Worm (Caenorhabditis elegans) whole organism, L1 larva: Measurements from ENCODE around the gene ZK84.1.
A peak's percentile ranks its signal among the peaks of the same experiment; 100 is the strongest.

Source experiments
- C04F5.9 ChIP-seq: sonication (generic microtip); optimal IDR thresholded peaks from 2 replicates; lab custom pipeline; 2016; ENCODE audit warnings: missing genetic modification characterization, missing compliant biosample characterization
- F16B12.6 ChIP-seq: fragments of 150-350 bp; optimal IDR thresholded peaks from 2 replicates; lab custom pipeline; 2014; ENCODE audit warnings: missing biosample characterization, missing genetic modification characterization
- Y116A8C.19 ChIP-seq: sonication (generic microtip); optimal IDR thresholded peaks from 2 replicates; lab custom pipeline; 2016; ENCODE audit warnings: missing compliant biosample characterization, missing genetic modification characterization, borderline replicate concordance
- aly-2 ChIP-seq: fragments of 150-350 bp; optimal IDR thresholded peaks from 2 replicates; lab custom pipeline; 2014; ENCODE audit warnings: missing biosample characterization, missing genetic modification characterization
- ama-1 ChIP-seq: fragments of 150-350 bp; optimal IDR thresholded peaks from 2 replicates; lab custom pipeline; 2014
- ceh-8 ChIP-seq: fragments of 200-800 bp; sonication (Bioruptor generic); optimal IDR thresholded peaks from 2 replicates; lab custom pipeline; 2018; ENCODE audit warnings: mild to moderate bottlenecking, missing genetic modification characterization, moderate library complexity, missing compliant biosample characterization
- ceh-82 ChIP-seq, 3 experiments: fragments of 150-350 bp in 1 of 3; sonication (generic microtip) in 2 of 3; optimal IDR thresholded peaks; 2 replicates each; lab custom pipeline; 2014 to 2017; ENCODE audit warnings: missing biosample characterization in 3 of 3, missing genetic modification characterization in 3 of 3
- ceh-90 ChIP-seq: sonication (generic microtip); optimal IDR thresholded peaks from 2 replicates; lab custom pipeline; 2016; ENCODE audit warnings: missing genetic modification characterization, missing compliant biosample characterization
- dpl-1 ChIP-seq, 3 experiments: fragments of 150-350 bp in 2 of 3; sonication (generic microtip) in 1 of 3; optimal IDR thresholded peaks; 2 replicates each; lab custom pipeline; 2014 to 2017; ENCODE audit warnings: missing biosample characterization in 3 of 3, missing genetic modification characterization in 3 of 3, missing genetic modification reagents in 3 of 3
- dsc-1 ChIP-seq: sonication (generic microtip); optimal IDR thresholded peaks from 2 replicates; lab custom pipeline; 2016; ENCODE audit warnings: mild to moderate bottlenecking, missing genetic modification characterization, missing compliant biosample characterization
- efl-3 ChIP-seq: fragments of 200-800 bp; sonication (Bioruptor generic); optimal IDR thresholded peaks from 2 replicates; lab custom pipeline; 2018; ENCODE audit warnings: mild to moderate bottlenecking, missing genetic modification characterization, missing compliant biosample characterization
- egl-27 ChIP-seq, 2 experiments: fragments of 150-350 bp in 1 of 2; sonication (generic microtip); optimal IDR thresholded peaks; 3 replicates each; lab custom pipeline; 2017 to 2018; ENCODE audit warnings: missing biosample characterization in 2 of 2, missing genetic modification characterization in 2 of 2, missing genetic modification reagents in 2 of 2
- elt-3 ChIP-seq, 6 experiments: fragments of 150-350 bp in 1 of 6; sonication (generic microtip); optimal IDR thresholded peaks; 2 replicates each; lab custom pipeline; 2017 to 2018; ENCODE audit warnings: missing biosample characterization in 6 of 6, missing genetic modification characterization in 6 of 6, inconsistent platforms in 1 of 6
- fkh-10 ChIP-seq: sonication (generic microtip); optimal IDR thresholded peaks from 2 replicates; lab custom pipeline; 2017; ENCODE audit warnings: missing biosample characterization, missing genetic modification reagents, missing genetic modification characterization
- fkh-8 ChIP-seq: sonication (generic microtip); optimal IDR thresholded peaks from 2 replicates; lab custom pipeline; 2016; ENCODE audit warnings: mild to moderate bottlenecking, missing genetic modification characterization, missing compliant biosample characterization
- fos-1 ChIP-seq: fragments of 150-350 bp; optimal IDR thresholded peaks from 2 replicates; lab custom pipeline; 2014; ENCODE audit warnings: missing biosample characterization, missing genetic modification characterization
- hlh-4 ChIP-seq: sonication (generic microtip); optimal IDR thresholded peaks from 2 replicates; lab custom pipeline; 2016; ENCODE audit warnings: mild to moderate bottlenecking, missing genetic modification characterization, missing compliant biosample characterization
- hpl-2 ChIP-seq: fragments of 150-350 bp; optimal IDR thresholded peaks from 2 replicates; lab custom pipeline; 2014; ENCODE audit warnings: missing biosample characterization, missing genetic modification reagents, missing genetic modification characterization
- irx-1 ChIP-seq: sonication (generic microtip); optimal IDR thresholded peaks from 2 replicates; lab custom pipeline; 2016; ENCODE audit warnings: missing genetic modification characterization, missing compliant biosample characterization
- isw-1 ChIP-seq: fragments of 200-800 bp; sonication (Bioruptor generic); IDR thresholded peaks from 2 replicates; pipeline ENCODE4 v1.3.6; 2022; ENCODE audit warnings: missing genetic modification characterization, missing compliant biosample characterization
- lir-3 ChIP-seq: sonication (generic microtip); optimal IDR thresholded peaks from 2 replicates; lab custom pipeline; 2016; ENCODE audit warnings: mild to moderate bottlenecking, missing genetic modification characterization, moderate library complexity, missing compliant biosample characterization; ENCODE audit not compliant: poor library complexity
- lsy-2 ChIP-seq, 2 experiments: fragments of 150-350 bp; optimal IDR thresholded peaks; 2 replicates each; lab custom pipeline; 2014; ENCODE audit warnings: missing biosample characterization in 2 of 2, missing genetic modification characterization in 2 of 2
- mdl-1 ChIP-seq, 2 experiments: fragments of 150-350 bp; optimal IDR thresholded peaks; 2 replicates each; lab custom pipeline; 2014 to 2017; ENCODE audit warnings: missing biosample characterization in 2 of 2, missing genetic modification characterization in 2 of 2, inconsistent platforms in 1 of 2
- mef-2 ChIP-seq: fragments of 150-350 bp; optimal IDR thresholded peaks from 2 replicates; lab custom pipeline; 2014; ENCODE audit warnings: missing biosample characterization, missing genetic modification characterization
- mep-1 ChIP-seq: fragments of 150-350 bp; optimal IDR thresholded peaks from 2 replicates; lab custom pipeline; 2014; ENCODE audit warnings: missing biosample characterization, missing genetic modification characterization
- nhr-11 ChIP-seq: fragments of 150-350 bp; optimal IDR thresholded peaks from 2 replicates; lab custom pipeline; 2014; ENCODE audit warnings: missing biosample characterization, missing genetic modification characterization
- nhr-47 ChIP-seq: sonication (generic microtip); optimal IDR thresholded peaks from 2 replicates; lab custom pipeline; 2016; ENCODE audit warnings: mild to moderate bottlenecking, missing genetic modification characterization, moderate library complexity, missing compliant biosample characterization
- nhr-71 ChIP-seq: sonication (generic microtip); optimal IDR thresholded peaks from 2 replicates; lab custom pipeline; 2016; ENCODE audit warnings: mild to moderate bottlenecking, missing genetic modification characterization, moderate library complexity, missing compliant biosample characterization
- nhr-76 ChIP-seq: sonication (generic microtip); optimal IDR thresholded peaks from 2 replicates; lab custom pipeline; 2017; ENCODE audit warnings: missing biosample characterization, missing genetic modification characterization
- nhr-77 ChIP-seq: fragments of 150-350 bp; optimal IDR thresholded peaks from 2 replicates; lab custom pipeline; 2014; ENCODE audit warnings: missing biosample characterization, missing genetic modification characterization
- nhr-90 ChIP-seq: sonication (generic microtip); optimal IDR thresholded peaks from 2 replicates; lab custom pipeline; 2016; ENCODE audit warnings: mild to moderate bottlenecking, missing genetic modification characterization, missing compliant biosample characterization; ENCODE audit not compliant: poor library complexity
- pax-3 ChIP-seq: fragments of 200-800 bp; sonication (Bioruptor generic); optimal IDR thresholded peaks from 2 replicates; lab custom pipeline; 2018; ENCODE audit warnings: mild to moderate bottlenecking, missing genetic modification characterization, moderate library complexity, missing compliant biosample characterization
- sptf-1 ChIP-seq: fragments of 150-350 bp; optimal IDR thresholded peaks from 2 replicates; lab custom pipeline; 2014; ENCODE audit warnings: missing biosample characterization, missing genetic modification characterization
- sup-37 ChIP-seq: fragments of 200-800 bp; sonication (Bioruptor generic); optimal IDR thresholded peaks from 2 replicates; lab custom pipeline; 2018; ENCODE audit warnings: mild to moderate bottlenecking, missing genetic modification characterization, missing compliant biosample characterization
- unc-130 ChIP-seq: fragments of 150-350 bp; optimal IDR thresholded peaks from 2 replicates; lab custom pipeline; 2017; ENCODE audit warnings: missing biosample characterization, missing genetic modification characterization, inconsistent platforms
- unc-30 ChIP-seq: sonication (generic microtip); optimal IDR thresholded peaks from 2 replicates; lab custom pipeline; 2017; ENCODE audit warnings: missing biosample characterization, missing genetic modification characterization
- unc-62 ChIP-seq: fragments of 150-350 bp; optimal IDR thresholded peaks from 2 replicates; lab custom pipeline; 2014; ENCODE audit warnings: missing biosample characterization, missing genetic modification reagents, missing genetic modification characterization
- unc-86 ChIP-seq: sonication (generic microtip); optimal IDR thresholded peaks from 2 replicates; lab custom pipeline; 2016; ENCODE audit warnings: missing genetic modification characterization, missing compliant biosample characterization
- unc-98 ChIP-seq: fragments of 200-800 bp; sonication (Bioruptor generic); IDR thresholded peaks from 2 replicates; pipeline ENCODE4 v1.3.6; 2022; ENCODE audit warnings: missing genetic modification characterization, missing compliant biosample characterization
- xbp-1 ChIP-seq: sonication (generic microtip); optimal IDR thresholded peaks from 2 replicates; lab custom pipeline; 2016; ENCODE audit warnings: missing genetic modification characterization, missing compliant biosample characterization
- zip-4 ChIP-seq: fragments of 200-800 bp; sonication (Bioruptor generic); optimal IDR thresholded peaks from 2 replicates; lab custom pipeline; 2018; ENCODE audit warnings: mild to moderate bottlenecking, missing genetic modification characterization, moderate library complexity, missing compliant biosample characterization

ZK84.1 gene

ce11 chrII:6028594-6029141 is 8.2 kb downstream of the ZK84.1 start (continued):
- no peak for TF ChIP-seq pax-3 (tag; lab: Kevin White, UChicago)
- no peak for TF ChIP-seq F16B12.6 (tag; lab: Kevin White, UChicago)
- TF ChIP-seq ceh-90 (tag; lab: Kevin White, UChicago): no peak
- no peak for TF ChIP-seq dpl-1 (GFP tag; optimal IDR thresholded peaks at IDR 0.05; lab: Kevin White, UChicago)
- TF ChIP-seq nhr-77 (tag; lab: Kevin White, UChicago): no peak
- TF ChIP-seq fos-1: no peak
- no peak for TF ChIP-seq nhr-76
- TF ChIP-seq ceh-82 (tag; optimal IDR thresholded peaks at IDR 0.05; lab: Kevin White, UChicago): no peak
- peak; percentile 3 to 51 for TF ChIP-seq lsy-2 (tag; optimal IDR thresholded peaks at IDR 0.05; lab: Kevin White, UChicago)
- no peak for TF ChIP-seq unc-30 (tag; lab: Kevin White, UChicago)
- TF ChIP-seq aly-2 (tag; lab: Kevin White, UChicago): no peak
- no peak for TF ChIP-seq irx-1 (tag; lab: Kevin White, UChicago)
- no peak for TF ChIP-seq unc-98 (GFP tag; lab: Robert Waterston, UW)
- no peak for TF ChIP-seq hlh-4 (tag; lab: Kevin White, UChicago)
- TF ChIP-seq efl-3 (GFP tag; lab: Kevin White, UChicago): no peak
- no peak for TF ChIP-seq fkh-10 (GFP tag; lab: Kevin White, UChicago)
- no peak for TF ChIP-seq mep-1
- TF ChIP-seq nhr-90 (tag; lab: Kevin White, UChicago): no peak
- TF ChIP-seq fkh-8 (tag; lab: Kevin White, UChicago): no peak
- TF ChIP-seq nhr-47 (tag; lab: Kevin White, UChicago): peak; percentile 3
- peak; percentile 7 for TF ChIP-seq unc-130 (tag; lab: Kevin White, UChicago)
- no peak for TF ChIP-seq Y116A8C.19 (tag; lab: Kevin White, UChicago)
- peak in 1 of 2 experiments; percentile 32 for TF ChIP-seq mdl-1 (tag; optimal IDR thresholded peaks at IDR 0.05; lab: Kevin White, UChicago)
- no peak for TF ChIP-seq elt-3 (tag; optimal IDR thresholded peaks at IDR 0.05; lab: Kevin White, UChicago)
- TF ChIP-seq sup-37 (GFP tag; lab: Kevin White, UChicago): no peak
- TF ChIP-seq zip-4 (GFP tag; lab: Kevin White, UChicago): no peak
- peak; percentile 75 for TF ChIP-seq dsc-1 (tag; lab: Kevin White, UChicago)
- no peak for TF ChIP-seq hpl-2 (GFP tag; lab: Kevin White, UChicago)
- no peak for TF ChIP-seq mef-2
- TF ChIP-seq unc-62 (GFP tag; lab: Kevin White, UChicago): no peak
- TF ChIP-seq nhr-71 (tag; lab: Kevin White, UChicago): peak; percentile 80

- no peak for TF ChIP-seq egl-27 (tag; optimal IDR thresholded peaks at IDR 0.05; lab: Kevin White, UChicago)
- TF ChIP-seq sptf-1: no peak
- TF ChIP-seq sup-37 (GFP tag; lab: Kevin White, UChicago): no peak
- TF ChIP-seq fkh-8 (tag; lab: Kevin White, UChicago): no peak
- no peak for TF ChIP-seq ceh-8
- TF ChIP-seq ama-1 (lab: Kevin White, UChicago): no peak
- TF ChIP-seq nhr-76: no peak
- TF ChIP-seq xbp-1 (tag; lab: Kevin White, UChicago): no peak
- no peak for TF ChIP-seq elt-3 (tag; optimal IDR thresholded peaks at IDR 0.05; lab: Kevin White, UChicago)
- TF ChIP-seq ceh-82 (tag; optimal IDR thresholded peaks at IDR 0.05; lab: Kevin White, UChicago): no peak
- no peak for TF ChIP-seq unc-86 (tag; lab: Kevin White, UChicago)
- TF ChIP-seq F16B12.6 (tag; lab: Kevin White, UChicago): no peak
- TF ChIP-seq nhr-11 (tag; lab: Kevin White, UChicago): no peak
- no peak for TF ChIP-seq C04F5.9 (tag; lab: Kevin White, UChicago)
- no peak for TF ChIP-seq lir-3
- TF ChIP-seq isw-1 (GFP tag; lab: Robert Waterston, UW): no peak
- no peak for TF ChIP-seq fkh-10 (GFP tag; lab: Kevin White, UChicago)
Observed at ce11 chrII:6031106-6031505, 10.7 kb downstream of the ZK84.1 start, which contains the start of gene frpr-16. frpr-16 (minus strand) TSS chrII:6031206.
